Worm (Caenorhabditis elegans) whole organism, early embryonic: ENCODE measurements around the gene ptr-1.

Experiments used
- F13C5.2 ChIP-seq: sonication (generic microtip); optimal IDR thresholded peaks from 2 replicates; lab custom pipeline; 2017; ENCODE audit warnings: mild to moderate bottlenecking, missing genetic modification characterization, inconsistent platforms, missing compliant biosample characterization
- ama-1 ChIP-seq: fragments of 150-350 bp; optimal IDR thresholded peaks from 2 replicates; lab custom pipeline; 2014
- ets-7 ChIP-seq: sonication (generic microtip); optimal IDR thresholded peaks from 2 replicates; lab custom pipeline; 2016; ENCODE audit warnings: missing genotype, missing genetic modification characterization, missing compliant biosample characterization
- flt-1 ChIP-seq: fragments of 200-800 bp; sonication (Bioruptor generic); IDR thresholded peaks from 2 replicates; pipeline ENCODE4 v1.3.6; 2022; ENCODE audit warnings: missing genetic modification characterization, missing compliant biosample characterization
- hmg-4 ChIP-seq: fragments of 200-800 bp; sonication (Bioruptor generic); optimal IDR thresholded peaks from 2 replicates; lab custom pipeline; 2018; ENCODE audit warnings: mild to moderate bottlenecking, missing genetic modification characterization, missing compliant biosample characterization
- hnd-1 ChIP-seq: sonication (generic microtip); optimal IDR thresholded peaks from 2 replicates; lab custom pipeline; 2016; ENCODE audit warnings: missing genetic modification characterization, missing compliant biosample characterization
- pes-1 ChIP-seq: fragments of 200-800 bp; sonication (Bioruptor generic); IDR thresholded peaks from 2 replicates; pipeline ENCODE4 v1.3.6; 2022; ENCODE audit warnings: missing genetic modification reagents, missing genetic modification characterization, missing compliant biosample characterization
- tbx-11 ChIP-seq: fragments of 200-800 bp; sonication (Bioruptor generic); IDR thresholded peaks from 2 replicates; pipeline ENCODE4 v1.3.6; 2022; ENCODE audit warnings: missing genetic modification characterization, missing compliant biosample characterization
- tbx-37 ChIP-seq: fragments of 200-800 bp; sonication (Bioruptor generic); conservative IDR thresholded peaks from 2 replicates; pipeline ENCODE4 v1.3.6; 2022; ENCODE audit warnings: missing genetic modification reagents, missing genetic modification characterization, missing compliant biosample characterization

DNA sequence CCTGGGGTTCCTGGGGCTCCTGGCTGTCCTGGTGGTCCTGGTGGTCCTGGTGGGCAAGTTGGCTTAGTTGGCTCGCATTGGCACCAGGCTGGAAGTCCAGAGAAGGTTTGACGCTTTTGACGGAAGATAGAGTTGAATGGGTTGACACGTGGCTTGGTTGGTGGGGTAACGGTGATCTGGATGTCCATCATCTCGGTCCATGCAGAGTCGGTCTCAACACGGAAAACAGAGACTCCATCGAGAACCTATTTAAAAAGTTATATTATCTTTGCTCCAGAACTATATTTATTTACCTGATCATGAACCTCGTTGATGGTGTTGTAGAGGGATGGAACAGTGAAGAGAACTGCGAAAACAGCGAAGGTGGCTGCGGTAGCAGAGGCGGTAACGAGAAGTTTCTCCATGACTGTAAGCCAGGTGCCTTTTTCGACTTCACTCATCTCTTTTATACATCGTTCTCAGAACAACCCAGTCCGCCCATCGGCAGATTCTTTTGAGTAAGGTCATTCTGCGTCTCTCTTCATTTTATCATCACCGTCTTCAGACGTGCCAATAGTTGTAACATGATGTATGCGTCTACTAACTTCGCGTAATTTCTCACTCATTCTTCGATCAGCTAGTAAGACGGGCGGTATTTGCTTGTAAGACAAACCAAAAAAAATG, 21.2 kb downstream of the ptr-1 start, which contains the start of gene col-144:
- TF ChIP-seq pes-1 (GFP tag; lab: Robert Waterston, UW) (no peak), tbx-11 (no peak), hmg-4 (GFP tag; lab: Kevin White, UChicago) (no peak), ets-7 (tag; lab: Kevin White, UChicago) (no peak), F13C5.2 (tag; lab: Kevin White, UChicago) (no peak), flt-1 (GFP tag; lab: Robert Waterston, UW) (no peak), ama-1 (lab: Kevin White, UChicago) (no peak), hnd-1 (no peak), tbx-37 (no peak)
